Worm (Caenorhabditis elegans): ENCODE data around the gene F46G10.2.

Gene F46G10.2

DNA sequence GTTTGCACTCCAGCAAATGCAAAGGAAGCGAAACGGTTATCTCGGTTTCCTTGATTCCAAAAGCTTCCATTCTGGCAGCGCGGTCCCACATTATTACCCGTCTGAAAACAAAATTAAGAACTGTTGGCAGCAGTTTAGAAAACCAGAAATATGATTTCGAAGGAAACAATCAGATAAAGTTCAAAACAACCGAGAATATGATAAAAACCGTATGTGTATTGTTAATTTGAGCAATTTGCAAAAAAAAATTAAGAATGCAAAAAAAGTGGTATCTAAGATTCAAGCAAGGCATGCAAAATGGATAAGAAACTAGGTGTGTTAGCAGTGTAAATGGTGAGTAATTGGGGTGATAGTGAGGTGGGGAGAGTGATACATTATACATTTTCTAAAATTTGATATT, 34.0 kb upstream of the F46G10.2 start, which contains the start of gene R04D3.4:
TSS of gene R04D3.4 (minus strand) at position 101 of the 400 bp plus-strand sequence.
- no peak for TF ChIP-seq snpc-1.2 (GFP tag; IDR thresholded peaks at IDR 0.05)
- no peak for TF ChIP-seq ZK337.2 (GFP tag; IDR thresholded peaks at IDR 0.05)
- TF ChIP-seq jun-1 (tag; optimal IDR thresholded peaks at IDR 0.05): no peak
- TF ChIP-seq F10B5.3 (tag; optimal IDR thresholded peaks at IDR 0.05): no peak
- TF ChIP-seq egl-27 (tag; optimal IDR thresholded peaks at IDR 0.05): no peak
- TF ChIP-seq attf-4 (tag; optimal IDR thresholded peaks at IDR 0.05): no peak
- no peak for TF ChIP-seq ctbp-1 (GFP tag; IDR thresholded peaks at IDR 0.05)
- no peak for TF ChIP-seq zip-11 (GFP tag; IDR thresholded peaks at IDR 0.05)
- TF ChIP-seq R02D3.7 (tag; optimal IDR thresholded peaks at IDR 0.05): no peak
- no peak for TF ChIP-seq ceh-32 (tag; optimal IDR thresholded peaks at IDR 0.05; ENCODE audit: poor library complexity)
- TF ChIP-seq set-16 (GFP tag; IDR thresholded peaks at IDR 0.05): no peak
- no peak for TF ChIP-seq zag-1 (tag; optimal IDR thresholded peaks at IDR 0.05)
- no peak for TF ChIP-seq nhr-77 (tag; optimal IDR thresholded peaks at IDR 0.05)
- no peak for TF ChIP-seq D1046.2 (GFP tag; IDR thresholded peaks at IDR 0.05)

DNA sequence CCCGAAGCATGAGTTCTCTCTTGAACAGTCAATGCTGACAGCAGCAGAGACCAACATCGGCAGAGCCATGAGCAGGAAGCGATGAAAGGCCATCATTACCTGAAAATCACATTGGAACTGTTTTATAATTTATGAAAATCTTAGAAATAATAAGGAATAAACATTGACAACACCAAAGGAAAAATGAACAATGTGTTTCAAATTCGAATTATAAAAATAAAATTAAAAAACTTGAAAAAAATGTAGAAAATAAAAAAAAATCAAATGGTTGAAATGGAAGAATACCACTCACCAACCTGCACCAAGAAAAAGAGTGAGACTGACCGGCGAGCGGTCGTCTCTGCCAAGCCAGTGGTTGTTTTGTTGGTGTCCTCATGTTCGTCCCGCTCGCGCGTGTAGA, 32.2 kb upstream of the F46G10.2 start, which contains the start of gene R04D3.3:
TSS of gene R04D3.3 (minus strand) at position 101 of the 400 bp plus-strand sequence.
- TF ChIP-seq tra-1 (GFP tag; IDR thresholded peaks at IDR 0.05) (no peak), unc-62 (GFP tag; optimal IDR thresholded peaks at IDR 0.05 in 1 of 2) (peak in 1 of 2 experiments; percentile 53), unc-62 (tag; optimal IDR thresholded peaks at IDR 0.05) (no peak)

DNA sequence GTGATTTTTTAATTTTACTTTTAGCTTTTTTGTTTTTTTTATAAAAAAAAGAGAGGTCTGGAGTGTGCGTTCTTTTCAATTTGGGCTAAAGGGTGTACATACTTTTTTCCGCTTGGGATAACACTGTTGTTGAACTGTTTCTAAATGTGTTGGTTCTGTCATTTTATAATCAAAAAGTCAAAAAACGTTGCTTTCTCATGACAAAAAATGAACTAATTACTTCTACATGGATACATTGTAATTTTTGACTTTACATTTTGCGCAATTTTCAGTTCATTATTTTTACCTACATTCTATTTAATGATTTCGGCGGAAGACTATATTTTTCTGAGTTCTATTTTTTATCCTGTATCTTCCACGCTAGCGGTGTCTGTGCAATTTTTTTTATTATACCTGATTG, 31.3 kb upstream of the F46G10.2 start, which contains the start of gene srd-38:
TSS of gene srd-38 (plus strand) at position 301 of the 400 bp plus-strand sequence.
- TF ChIP-seq Y5F2A.4 (GFP tag; optimal IDR thresholded peaks at IDR 0.05) (no peak), F10B5.3 (tag; optimal IDR thresholded peaks at IDR 0.05) (no peak), attf-4 (tag; optimal IDR thresholded peaks at IDR 0.05) (no peak), lin-29 (GFP tag; IDR thresholded peaks at IDR 0.05) (no peak), ceh-20 (GFP tag; IDR thresholded peaks at IDR 0.05) (no peak), unc-62 (GFP tag; optimal IDR thresholded peaks at IDR 0.05 in 1 of 2) (no peak), unc-62 (tag; optimal IDR thresholded peaks at IDR 0.05) (no peak), ceh-62 (tag; optimal IDR thresholded peaks at IDR 0.05) (no peak), nhr-76 (tag; optimal IDR thresholded peaks at IDR 0.05) (no peak), ZK337.2 (GFP tag; IDR thresholded peaks at IDR 0.05) (no peak), nhr-111 (GFP tag; optimal IDR thresholded peaks at IDR 0.05) (no peak), R02D3.7 (tag; optimal IDR thresholded peaks at IDR 0.05) (no peak), zag-1 (tag; optimal IDR thresholded peaks at IDR 0.05) (no peak)

DNA sequence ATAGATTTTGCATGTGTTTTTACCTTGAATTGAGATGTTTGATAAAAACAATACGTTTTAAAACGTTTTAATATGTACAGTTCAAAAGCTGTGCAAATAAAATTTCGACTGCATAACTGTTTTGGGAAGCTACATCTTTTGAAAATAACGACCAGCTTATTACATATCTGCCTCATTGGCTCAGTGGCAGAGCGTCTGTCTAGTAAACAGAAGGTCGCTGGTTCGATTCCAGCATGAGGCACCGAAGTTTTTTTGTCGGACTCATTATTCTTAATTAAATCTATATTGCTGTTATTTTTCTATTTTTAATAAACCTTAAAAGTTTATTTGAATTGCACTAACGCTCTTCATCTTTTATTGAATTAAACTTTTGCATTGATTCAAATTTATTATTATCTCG, 29.7 kb upstream of the F46G10.2 start:
- TF ChIP-seq zfp-2 (tag; optimal IDR thresholded peaks at IDR 0.05): no peak
- peak; percentile 47; the same call in 1 of the 2 replicates for TF ChIP-seq lim-7 (GFP tag; IDR thresholded peaks at IDR 0.05)
- peak; percentile 5 for TF ChIP-seq lir-3 (tag; optimal IDR thresholded peaks at IDR 0.05)
- no peak for TF ChIP-seq ceh-32 (tag; optimal IDR thresholded peaks at IDR 0.05; ENCODE audit: poor library complexity)
- TF ChIP-seq vab-7 (GFP tag; IDR thresholded peaks at IDR 0.05): 0 out of 2 replicates have a peak, but pooled peaks have one; percentile 18
- TF ChIP-seq F26F4.8 (GFP tag; conservative IDR thresholded peaks at IDR 0.05): 0 out of 2 replicates have a peak, but pooled peaks have one; percentile 54
- peak in 1 of 2 experiments; percentile 54 for TF ChIP-seq daf-16 (GFP tag; optimal IDR thresholded peaks at IDR 0.05)
- TF ChIP-seq daf-16 (tag; optimal IDR thresholded peaks at IDR 0.05): no peak

DNA sequence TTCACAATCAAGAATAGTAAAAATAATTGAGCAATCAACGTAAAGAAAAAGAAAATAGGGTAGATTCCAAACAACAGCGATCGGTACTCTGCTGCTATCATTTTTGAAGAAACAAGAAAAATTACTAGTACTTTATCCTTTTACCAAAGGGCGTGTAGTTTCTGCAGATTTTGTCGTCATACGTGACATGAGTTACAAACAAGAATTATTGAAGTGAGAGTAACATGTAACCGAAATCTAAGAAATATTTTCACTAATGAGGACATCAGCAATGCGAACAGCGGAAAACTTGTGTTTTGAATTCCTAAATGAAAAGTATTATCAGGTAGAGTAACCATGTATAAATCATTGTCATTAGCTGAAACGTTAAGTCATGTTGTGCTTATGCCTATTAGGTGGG, 28.1 kb upstream of the F46G10.2 start, which contains the start of gene srd-36:
TSS of gene srd-36 (minus strand) at position 101 of the 400 bp plus-strand sequence.
- TF ChIP-seq F44E2.7 (GFP tag; IDR thresholded peaks at IDR 0.05): no peak
- no peak for TF ChIP-seq F10B5.3 (tag; optimal IDR thresholded peaks at IDR 0.05)
- TF ChIP-seq hif-1 (tag; optimal IDR thresholded peaks at IDR 0.05): no peak
- no peak for TF ChIP-seq daf-8 (GFP tag; IDR thresholded peaks at IDR 0.05)
- TF ChIP-seq daf-16 (GFP tag; optimal IDR thresholded peaks at IDR 0.05): no peak
- TF ChIP-seq daf-16 (tag; optimal IDR thresholded peaks at IDR 0.05): no peak
- TF ChIP-seq ztf-11 (tag; optimal IDR thresholded peaks at IDR 0.05): no peak
- no peak for TF ChIP-seq fos-1 (tag; optimal IDR thresholded peaks at IDR 0.05)
- TF ChIP-seq lim-7 (GFP tag; IDR thresholded peaks at IDR 0.05): no peak
- no peak for TF ChIP-seq lin-29 (GFP tag; IDR thresholded peaks at IDR 0.05)
- TF ChIP-seq ctbp-1 (GFP tag; IDR thresholded peaks at IDR 0.05): no peak
- TF ChIP-seq T20F7.1 (GFP tag; optimal IDR thresholded peaks at IDR 0.05): no peak
- TF ChIP-seq mxl-3 (GFP tag; optimal IDR thresholded peaks at IDR 0.05): no peak
- no peak for TF ChIP-seq nhr-41 (GFP tag; IDR thresholded peaks at IDR 0.05)
- TF ChIP-seq ztf-7 (tag; optimal IDR thresholded peaks at IDR 0.05): no peak
- TF ChIP-seq tra-1 (GFP tag; IDR thresholded peaks at IDR 0.05): no peak
- no peak for TF ChIP-seq mdt-29 (GFP tag; IDR thresholded peaks at IDR 0.05)
- no peak for TF ChIP-seq vab-7 (GFP tag; IDR thresholded peaks at IDR 0.05)
